Worm (Caenorhabditis elegans) whole organism, L2 larva: ENCODE measurements around the gene fbxb-63.

Source experiments
- F13H6.1 ChIP-seq: sonication (generic microtip); optimal IDR thresholded peaks from 2 replicates; lab custom pipeline; 2016; ENCODE audit warnings: missing genetic modification characterization, missing compliant biosample characterization
- R02D3.7 ChIP-seq: fragments of 150-350 bp; optimal IDR thresholded peaks from 2 replicates; lab custom pipeline; 2014; ENCODE audit warnings: missing biosample characterization, missing genetic modification characterization
- Y55F3AM.14 ChIP-seq: fragments of 200-800 bp; sonication (Bioruptor generic); optimal IDR thresholded peaks from 2 replicates; lab custom pipeline; 2018; ENCODE audit warnings: mild to moderate bottlenecking, missing genetic modification characterization, missing compliant biosample characterization
- ZK546.5 ChIP-seq: sonication (generic microtip); optimal IDR thresholded peaks from 2 replicates; lab custom pipeline; 2017; ENCODE audit warnings: missing biosample characterization, missing genetic modification characterization
- alr-1 ChIP-seq: fragments of 150-350 bp; optimal IDR thresholded peaks from 2 replicates; lab custom pipeline; 2014; ENCODE audit warnings: missing biosample characterization, missing genetic modification characterization
- aly-2 ChIP-seq: fragments of 150-350 bp; optimal IDR thresholded peaks from 2 replicates; lab custom pipeline; 2014; ENCODE audit warnings: missing biosample characterization, missing genetic modification characterization
- ama-1 ChIP-seq: fragments of 150-350 bp; optimal IDR thresholded peaks from 2 replicates; lab custom pipeline; 2018; ENCODE audit warnings: inconsistent platforms
- blmp-1 ChIP-seq: sonication (generic microtip); optimal IDR thresholded peaks from 2 replicates; lab custom pipeline; 2017; ENCODE audit warnings: missing genetic modification characterization, mild to moderate bottlenecking, missing compliant biosample characterization, antibody characterized with exemption, moderate library complexity; ENCODE audit not compliant: insufficient read depth
- ceh-16 ChIP-seq: fragments of 150-350 bp; optimal IDR thresholded peaks from 2 replicates; lab custom pipeline; 2014; ENCODE audit warnings: missing biosample characterization, missing genetic modification characterization
- ceh-82 ChIP-seq: fragments of 150-350 bp; optimal IDR thresholded peaks from 2 replicates; lab custom pipeline; 2014; ENCODE audit warnings: missing biosample characterization, missing genetic modification characterization
- crh-2 ChIP-seq: sonication (generic microtip); optimal IDR thresholded peaks from 2 replicates; lab custom pipeline; 2017; ENCODE audit warnings: missing biosample characterization, missing genetic modification characterization
- dmd-4 ChIP-seq: sonication (generic microtip); optimal IDR thresholded peaks from 2 replicates; lab custom pipeline; 2017; ENCODE audit warnings: missing biosample characterization, missing genetic modification characterization
- egl-27 ChIP-seq: sonication (generic microtip); optimal IDR thresholded peaks from 3 replicates; lab custom pipeline; 2017; ENCODE audit warnings: missing biosample characterization, missing genetic modification reagents, missing genetic modification characterization
- fos-1 ChIP-seq: fragments of 150-350 bp; optimal IDR thresholded peaks from 2 replicates; lab custom pipeline; 2014; ENCODE audit warnings: missing biosample characterization, missing genetic modification characterization
- lin-39 ChIP-seq: fragments of 150-350 bp; optimal IDR thresholded peaks from 2 replicates; lab custom pipeline; 2014; ENCODE audit warnings: missing biosample characterization, missing genetic modification reagents, missing genetic modification characterization
- lsy-2 ChIP-seq, 2 experiments: fragments of 150-350 bp in 1 of 2; sonication (generic microtip) in 1 of 2; optimal IDR thresholded peaks; 2 replicates each; lab custom pipeline; 2014 to 2017; ENCODE audit warnings: missing biosample characterization in 2 of 2, missing genetic modification characterization in 2 of 2
- mdl-1 ChIP-seq, 2 experiments: fragments of 150-350 bp in 1 of 2; sonication (generic microtip) in 1 of 2; optimal IDR thresholded peaks; 2 replicates each; lab custom pipeline; 2017; ENCODE audit warnings: missing biosample characterization in 2 of 2, missing genetic modification characterization in 2 of 2
- nhr-11 ChIP-seq: fragments of 150-350 bp; optimal IDR thresholded peaks from 2 replicates; lab custom pipeline; 2014; ENCODE audit warnings: missing biosample characterization, missing genetic modification characterization
- nhr-12 ChIP-seq: fragments of 150-350 bp; optimal IDR thresholded peaks from 2 replicates; lab custom pipeline; 2014; ENCODE audit warnings: missing biosample characterization, missing genetic modification characterization
- nhr-129 ChIP-seq: fragments of 150-350 bp; optimal IDR thresholded peaks from 2 replicates; lab custom pipeline; 2014; ENCODE audit warnings: missing biosample characterization, missing genetic modification characterization
- nhr-21 ChIP-seq: fragments of 150-350 bp; optimal IDR thresholded peaks from 2 replicates; lab custom pipeline; 2014; ENCODE audit warnings: missing biosample characterization, missing genetic modification characterization
- nhr-23 ChIP-seq: fragments of 150-350 bp; optimal IDR thresholded peaks from 2 replicates; lab custom pipeline; 2014; ENCODE audit warnings: missing biosample characterization, missing genetic modification reagents, missing genetic modification characterization
- nhr-237 ChIP-seq: fragments of 150-350 bp; optimal IDR thresholded peaks from 2 replicates; lab custom pipeline; 2014; ENCODE audit warnings: missing biosample characterization, missing genetic modification characterization
- nhr-25 ChIP-seq: fragments of 150-350 bp; sonication (generic microtip); optimal IDR thresholded peaks from 3 replicates; lab custom pipeline; 2014; ENCODE audit warnings: missing biosample characterization, missing genetic modification characterization
- nhr-6 ChIP-seq: fragments of 150-350 bp; optimal IDR thresholded peaks from 2 replicates; lab custom pipeline; 2014; ENCODE audit warnings: missing biosample characterization, missing genetic modification characterization
- peb-1 ChIP-seq: fragments of 150-350 bp; optimal IDR thresholded peaks from 2 replicates; lab custom pipeline; 2014; ENCODE audit warnings: missing biosample characterization, missing genetic modification characterization
- sem-4 ChIP-seq: fragments of 150-350 bp; optimal IDR thresholded peaks from 2 replicates; lab custom pipeline; 2014; ENCODE audit warnings: missing biosample characterization, missing genetic modification reagents, missing genetic modification characterization
- skn-1 ChIP-seq: sonication (generic microtip); optimal IDR thresholded peaks from 2 replicates; lab custom pipeline; 2017; ENCODE audit warnings: missing biosample characterization, missing genetic modification characterization
- snpc-4 ChIP-seq: fragments of 150-350 bp; optimal IDR thresholded peaks from 2 replicates; lab custom pipeline; 2014; ENCODE audit warnings: missing biosample characterization, missing genetic modification characterization
- unc-39 ChIP-seq: fragments of 150-350 bp; optimal IDR thresholded peaks from 2 replicates; lab custom pipeline; 2014; ENCODE audit warnings: missing biosample characterization, missing genetic modification characterization
- unc-62 ChIP-seq: fragments of 150-350 bp; optimal IDR thresholded peaks from 2 replicates; lab custom pipeline; 2014; ENCODE audit warnings: missing biosample characterization, missing genetic modification reagents, missing genetic modification characterization
- ztf-1 ChIP-seq: fragments of 200-800 bp; sonication (Bioruptor generic); conservative IDR thresholded peaks from 2 replicates; pipeline ENCODE4 v1.3.6; 2022; ENCODE audit warnings: missing genetic modification characterization, missing compliant biosample characterization
- ztf-11 ChIP-seq: sonication (generic microtip); optimal IDR thresholded peaks from 2 replicates; lab custom pipeline; 2017; ENCODE audit warnings: missing biosample characterization, missing genetic modification characterization
- ztf-4 ChIP-seq: fragments of 150-350 bp; optimal IDR thresholded peaks from 2 replicates; lab custom pipeline; 2014; ENCODE audit warnings: missing biosample characterization, missing genetic modification characterization

fbxb-63 gene

ce11 chrV:19303589-19304174 lies at the start of gene fbxb-63, which contains the start of gene fbxb-61:
fbxb-63 (minus strand) TSS chrV:19303730.
fbxb-61 (plus strand) TSS chrV:19304124.
- TF ChIP-seq peb-1 (tag; lab: Kevin White, UChicago) (no peak), alr-1 (tag; lab: Kevin White, UChicago) (no peak), ztf-1 (GFP tag; lab: Robert Waterston, UW) (no peak), nhr-237 (tag; lab: Kevin White, UChicago) (no peak), nhr-25 (tag; lab: Kevin White, UChicago) (no peak), ZK546.5 (tag; lab: Kevin White, UChicago) (no peak), nhr-6 (no peak), dmd-4 (tag; lab: Kevin White, UChicago) (no peak), nhr-12 (no peak), mdl-1 (tag; optimal IDR thresholded peaks at IDR 0.05; lab: Kevin White, UChicago) (no peak), lsy-2 (tag; optimal IDR thresholded peaks at IDR 0.05; lab: Kevin White, UChicago) (no peak), nhr-21 (no peak), ztf-11 (tag; lab: Kevin White, UChicago) (no peak), lin-39 (tag; lab: Kevin White, UChicago) (no peak), blmp-1 (tag; lab: Kevin White, UChicago) (no peak), unc-39 (tag; lab: Kevin White, UChicago) (no peak), R02D3.7 (tag; lab: Kevin White, UChicago) (no peak), sem-4 (tag; lab: Kevin White, UChicago) (no peak), snpc-4 (no peak), nhr-23 (tag; lab: Kevin White, UChicago) (no peak)
- TF ChIP-seq, all 48 proteins: peak for 0

ce11 chrV:19351944-19352343 lies 48.4 kb upstream of the fbxb-63 start:
- TF ChIP-seq nhr-129 (tag; lab: Kevin White, UChicago): peak; percentile 15
- no peak for TF ChIP-seq lin-39 (tag; lab: Kevin White, UChicago)
- TF ChIP-seq ama-1 (lab: Kevin White, UChicago): no peak

ce11 chrV:19337333-19337732 lies 33.8 kb upstream of the fbxb-63 start:
- no peak for TF ChIP-seq ceh-82 (tag; lab: Kevin White, UChicago)
- TF ChIP-seq sem-4 (tag; lab: Kevin White, UChicago): no peak
- TF ChIP-seq nhr-237 (tag; lab: Kevin White, UChicago): no peak
- TF ChIP-seq ztf-11 (tag; lab: Kevin White, UChicago): no peak
- TF ChIP-seq ama-1 (lab: Kevin White, UChicago): no peak
- no peak for TF ChIP-seq lin-39 (tag; lab: Kevin White, UChicago)
- TF ChIP-seq ztf-4 (tag; lab: Kevin White, UChicago): no peak
- TF ChIP-seq aly-2 (tag; lab: Kevin White, UChicago): no peak
- TF ChIP-seq skn-1: no peak
- no peak for TF ChIP-seq egl-27 (tag; lab: Kevin White, UChicago)
- no peak for TF ChIP-seq nhr-11 (tag; lab: Kevin White, UChicago)
- no peak for TF ChIP-seq R02D3.7 (tag; lab: Kevin White, UChicago)
- TF ChIP-seq ceh-16 (tag; lab: Kevin White, UChicago): no peak
- TF ChIP-seq nhr-6: no peak
- no peak for TF ChIP-seq crh-2 (tag; lab: Kevin White, UChicago)

- TF ChIP-seq nhr-237 (tag; lab: Kevin White, UChicago) (no peak), crh-2 (tag; lab: Kevin White, UChicago) (no peak), Y55F3AM.14 (GFP tag; lab: Kevin White, UChicago) (no peak), unc-39 (tag; lab: Kevin White, UChicago) (no peak), nhr-25 (tag; lab: Kevin White, UChicago) (no peak), nhr-129 (tag; lab: Kevin White, UChicago) (no peak), unc-62 (GFP tag; lab: Kevin White, UChicago) (no peak), fos-1 (no peak), F13H6.1 (tag; lab: Kevin White, UChicago) (no peak), ztf-1 (GFP tag; lab: Robert Waterston, UW) (no peak), skn-1 (no peak), ama-1 (lab: Kevin White, UChicago) (no peak)
These were observed 25.7 kb upstream of the fbxb-63 start, which contains the start of gene fbxb-65 for ce11 chrV:19329263-19329662. fbxb-65 (plus strand) TSS chrV:19329563.
